Fruit fly (Drosophila melanogaster): ENCODE data around the gene CG42831.
A peak's percentile ranks its signal among the peaks of the same experiment; 100 is the strongest.

CG42831 gene

dm6 chr3L:10791681-10792529 lies 22.7 kb upstream of the CG42831 start:
- no peak for TF ChIP-seq CG6854 (GFP tag; optimal IDR thresholded peaks at IDR 0.05)
- no peak for TF ChIP-seq CG6163 (GFP tag; IDR thresholded peaks at IDR 0.05)
- TF ChIP-seq CG6276 (GFP tag; optimal IDR thresholded peaks at IDR 0.05): peak; percentile 11
- TF ChIP-seq CG8632 (GFP tag; optimal IDR thresholded peaks at IDR 0.05): no peak
- no peak for TF ChIP-seq CG11902 (GFP tag; optimal IDR thresholded peaks at IDR 0.05)
- TF ChIP-seq Hr4 (GFP tag; optimal IDR thresholded peaks at IDR 0.05): peak; percentile 29
- no peak for TF ChIP-seq Hr39 (GFP tag; optimal IDR thresholded peaks at IDR 0.05)
- no peak for TF ChIP-seq CG10669 (GFP tag; optimal IDR thresholded peaks at IDR 0.05)
- no peak for TF ChIP-seq Lpt (GFP tag; optimal IDR thresholded peaks at IDR 0.05)
- no peak for TF ChIP-seq Ets21C (GFP tag; optimal IDR thresholded peaks at IDR 0.05)
- TF ChIP-seq CG10631 (GFP tag; optimal IDR thresholded peaks at IDR 0.05): peak; percentile 48
- TF ChIP-seq achi (GFP tag; optimal IDR thresholded peaks at IDR 0.05): peak; percentile 15
- no peak for TF ChIP-seq fd85E (GFP tag; optimal IDR thresholded peaks at IDR 0.05)
- TF ChIP-seq salr (GFP tag; optimal IDR thresholded peaks at IDR 0.05): peak in 1 of 2 experiments; percentile 42
- peak; percentile 77 for TF ChIP-seq CG32006 (GFP tag; optimal IDR thresholded peaks at IDR 0.05)
- peak; percentile 41 for TF ChIP-seq OdsH (GFP tag; optimal IDR thresholded peaks at IDR 0.05)
- TF ChIP-seq CG34406 (GFP tag; optimal IDR thresholded peaks at IDR 0.05): no peak
- TF ChIP-seq CG15336 (GFP tag; IDR thresholded peaks at IDR 0.05): 0 out of 2 replicates have a peak, but pooled peaks have one; percentile 15
- TF ChIP-seq CG11762 (GFP tag; optimal IDR thresholded peaks at IDR 0.05; ENCODE audit: insufficient read depth): no peak
- no peak for TF ChIP-seq spab (GFP tag; optimal IDR thresholded peaks at IDR 0.05)
- TF ChIP-seq lz (GFP tag; optimal IDR thresholded peaks at IDR 0.05): no peak
- TF ChIP-seq CG6808 (GFP tag; optimal IDR thresholded peaks at IDR 0.05): no peak
- no peak for TF ChIP-seq Sox102F (GFP tag; optimal IDR thresholded peaks at IDR 0.05)
- TF ChIP-seq CG4318 (GFP tag; optimal IDR thresholded peaks at IDR 0.05): peak; percentile 58
- peak; percentile 47 for TF ChIP-seq svp (GFP tag)
- no peak for TF ChIP-seq Met (GFP tag; optimal IDR thresholded peaks at IDR 0.05)
- TF ChIP-seq acj6 (GFP tag; optimal IDR thresholded peaks at IDR 0.05): no peak
- TF ChIP-seq fd59A (GFP tag; optimal IDR thresholded peaks at IDR 0.05): no peak
- peak; percentile 81 for TF ChIP-seq Eip78C (GFP tag)

dm6 chr3L:10792569-10792968 lies 22.1 kb upstream of the CG42831 start:
- TF ChIP-seq CG15336 (GFP tag; IDR thresholded peaks at IDR 0.05): peak; percentile 73
- peak; percentile 53 for TF ChIP-seq Lpt (GFP tag; optimal IDR thresholded peaks at IDR 0.05)
- TF ChIP-seq CG6163 (GFP tag; IDR thresholded peaks at IDR 0.05): peak; percentile 72; the same call in 2 of the 3 replicates
- TF ChIP-seq Hr38 (GFP tag; optimal IDR thresholded peaks at IDR 0.05): peak; percentile 1
- peak; percentile 87 for TF ChIP-seq eg (GFP tag; IDR thresholded peaks at IDR 0.05)
- TF ChIP-seq Eip75B (GFP tag; optimal IDR thresholded peaks at IDR 0.05): no peak
- no peak for TF ChIP-seq Hr4 (GFP tag; optimal IDR thresholded peaks at IDR 0.05)
- TF ChIP-seq CG6276 (GFP tag; optimal IDR thresholded peaks at IDR 0.05): peak; percentile 76
- TF ChIP-seq CG8119 (GFP tag; IDR thresholded peaks at IDR 0.05): peak; percentile 81

- TF ChIP-seq topi (GFP tag; optimal IDR thresholded peaks at IDR 0.05): no peak
- no peak for TF ChIP-seq fkh (GFP tag; optimal IDR thresholded peaks at IDR 0.05)
- TF ChIP-seq CG8119 (GFP tag; IDR thresholded peaks at IDR 0.05): no peak
- TF ChIP-seq fd85E (GFP tag; optimal IDR thresholded peaks at IDR 0.05): no peak
- peak; percentile 77 for TF ChIP-seq svp (GFP tag)
- TF ChIP-seq CG6808 (GFP tag; optimal IDR thresholded peaks at IDR 0.05): no peak
- TF ChIP-seq CG4318 (GFP tag; optimal IDR thresholded peaks at IDR 0.05): no peak
- no peak for TF ChIP-seq cyc (GFP tag; optimal IDR thresholded peaks at IDR 0.05)
- TF ChIP-seq lz (GFP tag; optimal IDR thresholded peaks at IDR 0.05): no peak
- TF ChIP-seq CG8632 (GFP tag; optimal IDR thresholded peaks at IDR 0.05): no peak
- TF ChIP-seq OdsH (GFP tag; optimal IDR thresholded peaks at IDR 0.05): no peak
- TF ChIP-seq Sox14 (GFP tag; optimal IDR thresholded peaks at IDR 0.05): no peak
- TF ChIP-seq CG6163 (GFP tag; IDR thresholded peaks at IDR 0.05): peak; percentile 30; the same call in 1 of the 3 replicates
- no peak for TF ChIP-seq CG10669 (GFP tag; optimal IDR thresholded peaks at IDR 0.05)
- peak; percentile 45 for TF ChIP-seq CG32006 (GFP tag; optimal IDR thresholded peaks at IDR 0.05)
- TF ChIP-seq Eip78C (GFP tag): peak; percentile 26
- TF ChIP-seq Hr38 (GFP tag; optimal IDR thresholded peaks at IDR 0.05): no peak
- TF ChIP-seq CG6276 (GFP tag; optimal IDR thresholded peaks at IDR 0.05): no peak
- no peak for TF ChIP-seq Hr4 (GFP tag; optimal IDR thresholded peaks at IDR 0.05)
- no peak for TF ChIP-seq vri (GFP tag; optimal IDR thresholded peaks at IDR 0.05)
- no peak for TF ChIP-seq Gug (GFP tag; IDR thresholded peaks at IDR 0.05)
- TF ChIP-seq pdm3 (GFP tag; optimal IDR thresholded peaks at IDR 0.05): no peak
- TF ChIP-seq eg (GFP tag; IDR thresholded peaks at IDR 0.05): peak; percentile 16; the same call in 1 of the 3 replicates
- TF ChIP-seq Smox (GFP tag; optimal IDR thresholded peaks at IDR 0.05): no peak
- TF ChIP-seq Ets21C (GFP tag; optimal IDR thresholded peaks at IDR 0.05): no peak
Observed at dm6 chr3L:10793250-10793649, 21.4 kb upstream of the CG42831 start.

All from whole organism, prepupa.